Worm (Caenorhabditis elegans): ENCODE data around the gene tsp-12.

DNA sequence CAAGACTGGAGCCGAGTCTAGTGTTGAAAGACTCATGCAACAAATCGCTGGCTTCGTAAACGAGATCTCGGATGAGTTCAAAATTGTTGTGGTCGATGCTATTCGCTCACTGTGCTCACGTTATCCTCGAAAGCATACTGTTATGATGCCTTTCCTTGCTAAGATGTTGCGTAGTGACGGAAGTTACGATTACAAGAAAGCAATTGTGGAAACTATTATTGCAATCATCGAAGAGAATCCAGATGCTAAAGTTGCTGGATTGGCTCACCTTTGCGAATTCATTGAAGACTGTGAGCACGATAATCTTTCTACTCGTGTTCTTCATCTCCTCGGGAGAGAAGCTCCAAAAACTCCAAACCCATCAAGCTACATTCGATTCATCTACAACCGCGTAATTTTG is 3.1 kb upstream of the tsp-12 start:
- TF ChIP-seq W03F9.2 (tag; optimal IDR thresholded peaks at IDR 0.05) (no peak), dao-5 (tag; optimal IDR thresholded peaks at IDR 0.05) (no peak)
